Worm (Caenorhabditis elegans) whole organism, L1 larva: ENCODE measurements around the gene R166.3.

Experiments
- C16A3.4 ChIP-seq: fragments of 150-350 bp; optimal IDR thresholded peaks from 2 replicates; lab custom pipeline; 2014; ENCODE audit warnings: missing biosample characterization, missing genetic modification characterization
- C34B4.2 ChIP-seq: sonication (generic microtip); optimal IDR thresholded peaks from 2 replicates; lab custom pipeline; 2017; ENCODE audit warnings: mild to moderate bottlenecking, missing genetic modification characterization, missing compliant biosample characterization
- F16B12.6 ChIP-seq: fragments of 150-350 bp; optimal IDR thresholded peaks from 2 replicates; lab custom pipeline; 2014; ENCODE audit warnings: missing biosample characterization, missing genetic modification characterization
- alr-1 ChIP-seq: fragments of 200-800 bp; sonication (Bioruptor generic); optimal IDR thresholded peaks from 2 replicates; lab custom pipeline; 2018; ENCODE audit warnings: borderline replicate concordance, mild to moderate bottlenecking, missing genetic modification characterization, missing compliant biosample characterization
- aly-2 ChIP-seq: fragments of 150-350 bp; optimal IDR thresholded peaks from 2 replicates; lab custom pipeline; 2014; ENCODE audit warnings: missing biosample characterization, missing genetic modification characterization
- ceh-88 ChIP-seq: fragments of 200-800 bp; sonication (Bioruptor generic); IDR thresholded peaks from 2 replicates; pipeline ENCODE4 v1.3.6; 2022; ENCODE audit warnings: missing genetic modification characterization, missing compliant biosample characterization
- ceh-90 ChIP-seq: sonication (generic microtip); optimal IDR thresholded peaks from 2 replicates; lab custom pipeline; 2016; ENCODE audit warnings: missing genetic modification characterization, missing compliant biosample characterization
- ces-1 ChIP-seq: fragments of 150-350 bp; optimal IDR thresholded peaks from 2 replicates; lab custom pipeline; 2014; ENCODE audit warnings: missing biosample characterization, missing genetic modification reagents, missing genetic modification characterization
- dpl-1 ChIP-seq, 3 experiments: fragments of 150-350 bp in 2 of 3; sonication (generic microtip) in 1 of 3; optimal IDR thresholded peaks; 2 replicates each; lab custom pipeline; 2014 to 2017; ENCODE audit warnings: missing biosample characterization in 3 of 3, missing genetic modification characterization in 3 of 3, missing genetic modification reagents in 3 of 3
- efl-1 ChIP-seq, 4 experiments: fragments of 150-350 bp; optimal IDR thresholded peaks in 3 of 4; peaks in 1 of 4; 1 replicate in 1 of 4; 2 replicates in 3 of 4; lab custom pipeline; 2014; ENCODE audit warnings: missing biosample characterization in 2 of 4, missing genetic modification characterization in 2 of 4, missing genetic modification reagents in 2 of 4
- ets-5 ChIP-seq: fragments of 200-800 bp; sonication (Bioruptor generic); IDR thresholded peaks from 2 replicates; pipeline ENCODE4 v1.3.6; 2022; ENCODE audit warnings: missing genetic modification characterization, missing compliant biosample characterization
- hlh-17 ChIP-seq: fragments of 200-800 bp; sonication (Bioruptor generic); optimal IDR thresholded peaks from 2 replicates; lab custom pipeline; 2018; ENCODE audit warnings: missing genetic modification characterization, mild to moderate bottlenecking, missing compliant biosample characterization, moderate library complexity, borderline replicate concordance
- irx-1 ChIP-seq: sonication (generic microtip); optimal IDR thresholded peaks from 2 replicates; lab custom pipeline; 2016; ENCODE audit warnings: missing genetic modification characterization, missing compliant biosample characterization
- isw-1 ChIP-seq: fragments of 200-800 bp; sonication (Bioruptor generic); IDR thresholded peaks from 2 replicates; pipeline ENCODE4 v1.3.6; 2022; ENCODE audit warnings: missing genetic modification characterization, missing compliant biosample characterization
- jun-1 ChIP-seq: fragments of 150-350 bp; optimal IDR thresholded peaks from 2 replicates; lab custom pipeline; 2014; ENCODE audit warnings: missing biosample characterization, missing genetic modification reagents, missing genetic modification characterization
- lsy-2 ChIP-seq, 2 experiments: fragments of 150-350 bp; optimal IDR thresholded peaks; 2 replicates each; lab custom pipeline; 2014; ENCODE audit warnings: missing biosample characterization in 2 of 2, missing genetic modification characterization in 2 of 2
- mef-2 ChIP-seq: fragments of 150-350 bp; optimal IDR thresholded peaks from 2 replicates; lab custom pipeline; 2014; ENCODE audit warnings: missing biosample characterization, missing genetic modification characterization
- nhr-19 ChIP-seq: fragments of 200-800 bp; sonication (Bioruptor generic); conservative IDR thresholded peaks from 2 replicates; pipeline ENCODE4 v1.3.6; 2022; ENCODE audit warnings: missing genetic modification characterization, missing compliant biosample characterization
- nhr-237 ChIP-seq: fragments of 150-350 bp; optimal IDR thresholded peaks from 2 replicates; lab custom pipeline; 2014; ENCODE audit warnings: missing biosample characterization, missing genetic modification characterization
- nhr-84 ChIP-seq: sonication (generic microtip); optimal IDR thresholded peaks from 2 replicates; lab custom pipeline; 2017; ENCODE audit warnings: missing biosample characterization, missing genetic modification characterization
- pax-3 ChIP-seq: fragments of 200-800 bp; sonication (Bioruptor generic); optimal IDR thresholded peaks from 2 replicates; lab custom pipeline; 2018; ENCODE audit warnings: mild to moderate bottlenecking, missing genetic modification characterization, moderate library complexity, missing compliant biosample characterization
- pqm-1 ChIP-seq: sonication (generic microtip); optimal IDR thresholded peaks from 3 replicates; lab custom pipeline; 2017; ENCODE audit warnings: missing biosample characterization, missing genetic modification characterization
- rnt-1 ChIP-seq: sonication (generic microtip); optimal IDR thresholded peaks from 2 replicates; lab custom pipeline; 2016; ENCODE audit warnings: mild to moderate bottlenecking, missing genetic modification characterization, moderate library complexity, missing compliant biosample characterization
- snu-23 ChIP-seq: sonication (generic microtip); optimal IDR thresholded peaks from 2 replicates; lab custom pipeline; 2016; ENCODE audit warnings: missing genetic modification characterization, missing compliant biosample characterization
- sox-4 ChIP-seq: sonication (generic microtip); optimal IDR thresholded peaks from 2 replicates; lab custom pipeline; 2016; ENCODE audit warnings: missing genetic modification characterization, missing compliant biosample characterization
- sptf-1 ChIP-seq: fragments of 150-350 bp; optimal IDR thresholded peaks from 2 replicates; lab custom pipeline; 2014; ENCODE audit warnings: missing biosample characterization, missing genetic modification characterization
- swsn-7 ChIP-seq: sonication (generic microtip); optimal IDR thresholded peaks from 2 replicates; lab custom pipeline; 2016; ENCODE audit warnings: missing genetic modification characterization, missing compliant biosample characterization
- tlp-1 ChIP-seq: fragments of 150-350 bp; optimal IDR thresholded peaks from 2 replicates; lab custom pipeline; 2014; ENCODE audit warnings: missing biosample characterization, missing genetic modification characterization
- unc-130 ChIP-seq: fragments of 150-350 bp; optimal IDR thresholded peaks from 2 replicates; lab custom pipeline; 2017; ENCODE audit warnings: missing biosample characterization, missing genetic modification characterization, inconsistent platforms
- unc-30 ChIP-seq: sonication (generic microtip); optimal IDR thresholded peaks from 2 replicates; lab custom pipeline; 2017; ENCODE audit warnings: missing biosample characterization, missing genetic modification characterization
- ztf-11 ChIP-seq, 2 experiments: sonication (generic microtip); optimal IDR thresholded peaks; 2 replicates each; lab custom pipeline; 2016 to 2017; ENCODE audit warnings: missing genetic modification characterization in 2 of 2, missing biosample characterization in 1 of 2, missing compliant biosample characterization in 1 of 2

Gene R166.3

ce11 chrII:10539232-10539631, at the start of gene R166.3:
R166.3 (minus strand) TSS chrII:10539332.
- no peak for TF ChIP-seq efl-1 (optimal IDR thresholded peaks at IDR 0.05; lab: Kevin White, UChicago)
- peak in 1 of 2 experiments; percentile 53 for TF ChIP-seq efl-1 (GFP tag; optimal IDR thresholded peaks at IDR 0.05 in 1 of 2; lab: Kevin White, UChicago)
- no peak for TF ChIP-seq hlh-17 (GFP tag; lab: Kevin White, UChicago)
- TF ChIP-seq, all 84 proteins: peak for 1

ce11 chrII:10587742-10588141, 48.6 kb upstream of the R166.3 start, which contains the start of gene crn-3:
crn-3 (plus strand) TSS chrII:10588042.
- TF ChIP-seq pqm-1 (tag; lab: Kevin White, UChicago) (no peak), isw-1 (GFP tag; lab: Robert Waterston, UW) (no peak), hlh-17 (GFP tag; lab: Kevin White, UChicago) (no peak), nhr-19 (no peak), swsn-7 (tag; lab: Kevin White, UChicago) (no peak), sox-4 (no peak), ceh-88 (GFP tag; lab: Robert Waterston, UW) (no peak), unc-30 (tag; lab: Kevin White, UChicago) (no peak), nhr-237 (tag; lab: Kevin White, UChicago) (no peak), rnt-1 (tag; lab: Kevin White, UChicago) (no peak), jun-1 (tag; lab: Kevin White, UChicago) (no peak), F16B12.6 (no peak), ets-5 (GFP tag; lab: Robert Waterston, UW) (no peak)

- TF ChIP-seq mef-2 (tag; lab: Kevin White, UChicago) = no peak
- TF ChIP-seq C16A3.4 = no peak
- no peak for TF ChIP-seq ceh-90 (tag; lab: Kevin White, UChicago)
- no peak for TF ChIP-seq ets-5 (GFP tag; lab: Robert Waterston, UW)
- no peak for TF ChIP-seq F16B12.6
- TF ChIP-seq swsn-7 (tag; lab: Kevin White, UChicago) = no peak
- TF ChIP-seq hlh-17 (GFP tag; lab: Kevin White, UChicago) = no peak
- no peak for TF ChIP-seq aly-2 (tag; lab: Kevin White, UChicago)
- TF ChIP-seq nhr-84 (tag; lab: Kevin White, UChicago) = no peak
- no peak for TF ChIP-seq ztf-11 (tag; optimal IDR thresholded peaks at IDR 0.05; lab: Kevin White, UChicago)
- TF ChIP-seq tlp-1 (tag; lab: Kevin White, UChicago) = no peak
- TF ChIP-seq rnt-1 (tag; lab: Kevin White, UChicago) = no peak
- no peak for TF ChIP-seq alr-1 (tag; lab: Kevin White, UChicago)
- no peak for TF ChIP-seq isw-1 (GFP tag; lab: Robert Waterston, UW)
- no peak for TF ChIP-seq ces-1 (GFP tag; lab: Kevin White, UChicago)
- TF ChIP-seq snu-23 (GFP tag; lab: Kevin White, UChicago) = no peak
These were observed 44.9 kb upstream of the R166.3 start, which contains the start of gene algn-9 for ce11 chrII:10584036-10584435. algn-9 (plus strand) TSS chrII:10584336.

- TF ChIP-seq irx-1 (tag; lab: Kevin White, UChicago) (no peak), ztf-11 (tag; optimal IDR thresholded peaks at IDR 0.05; lab: Kevin White, UChicago) (no peak), pax-3 (tag; lab: Kevin White, UChicago) (no peak), dpl-1 (GFP tag; optimal IDR thresholded peaks at IDR 0.05; lab: Kevin White, UChicago) (no peak), C34B4.2 (no peak), unc-130 (tag; lab: Kevin White, UChicago) (no peak), lsy-2 (tag; optimal IDR thresholded peaks at IDR 0.05; lab: Kevin White, UChicago) (no peak), sptf-1 (tag; lab: Kevin White, UChicago) (no peak)
- TF ChIP-seq, all 84 proteins: peak for 0
These were observed 43.2 kb upstream of the R166.3 start, which contains the start of gene mrps-22 for ce11 chrII:10582318-10582717. mrps-22 (plus strand) TSS chrII:10582618.

- no peak for TF ChIP-seq hlh-17 (GFP tag; lab: Kevin White, UChicago)
- TF ChIP-seq, all 84 proteins: peak for 0
These were observed 41.7 kb upstream of the R166.3 start, which contains the start of gene dap-3 for ce11 chrII:10580833-10581232. dap-3 (plus strand) TSS chrII:10581133.
